Fruit fly (Drosophila melanogaster) whole organism, adult: ENCODE data around the gene Pxd.

Source experiments
- CG14711 ChIP-seq: fragments of 200-800 bp; sonication (Bioruptor generic); optimal IDR thresholded peaks from 2 replicates; lab custom pipeline; 2018; ENCODE audit warnings: missing biosample characterization, mild to moderate bottlenecking, missing genetic modification characterization, moderate library complexity
- CG1620 ChIP-seq: fragments of 200-800 bp; sonication (Bioruptor generic); optimal IDR thresholded peaks from 2 replicates; lab custom pipeline; 2016; ENCODE audit warnings: missing biosample characterization, missing genetic modification characterization
- CG7045 ChIP-seq: fragments of 200-800 bp; sonication (Bioruptor generic); optimal IDR thresholded peaks from 2 replicates; lab custom pipeline; 2017; ENCODE audit warnings: missing biosample characterization, mild to moderate bottlenecking, missing genetic modification characterization
- Crg-1 ChIP-seq: fragments of 200-800 bp; sonication (Bioruptor generic); optimal IDR thresholded peaks from 2 replicates; lab custom pipeline; 2016; ENCODE audit warnings: missing biosample characterization, missing genetic modification characterization
- Mnt ChIP-seq: fragments of 200-800 bp; sonication (Bioruptor generic); optimal IDR thresholded peaks from 2 replicates; lab custom pipeline; 2016; ENCODE audit warnings: missing biosample characterization, mild to moderate bottlenecking, missing genetic modification characterization
- cic ChIP-seq: fragments of 200-800 bp; sonication (Bioruptor generic); optimal IDR thresholded peaks from 2 replicates; lab custom pipeline; 2017; ENCODE audit warnings: missing biosample characterization, mild to moderate bottlenecking, missing genetic modification characterization, moderate library complexity
- kay ChIP-seq: fragments of 200-800 bp; sonication (Bioruptor generic); peaks from one replicate; lab custom pipeline; 2016; ENCODE audit warnings: missing biosample characterization, missing genetic modification characterization, borderline replicate concordance
- ovo ChIP-seq: fragments of 200-800 bp; sonication (Bioruptor generic); optimal IDR thresholded peaks from 2 replicates; lab custom pipeline; 2016; ENCODE audit warnings: missing biosample characterization, missing genetic modification characterization
- pad ChIP-seq: fragments of 200-800 bp; sonication (Bioruptor generic); optimal IDR thresholded peaks from 3 replicates; lab custom pipeline; 2017; ENCODE audit warnings: missing biosample characterization, missing genetic modification characterization, mild to moderate bottlenecking, moderate library complexity, missing genetic modification reagents
- tj ChIP-seq: fragments of 200-800 bp; sonication (Bioruptor generic); optimal IDR thresholded peaks from 3 replicates; lab custom pipeline; 2017; ENCODE audit warnings: missing biosample characterization, mild to moderate bottlenecking, missing genetic modification characterization, moderate library complexity

- TF ChIP-seq CG14711 (tag; lab: Kevin White, UChicago): no peak
- no peak for TF ChIP-seq pad (GFP tag; lab: Kevin White, UChicago)
- TF ChIP-seq CG7045 (GFP tag; lab: Kevin White, UChicago): no peak
- no peak for TF ChIP-seq ovo (GFP tag; lab: Kevin White, UChicago)
- no peak for TF ChIP-seq kay
- TF ChIP-seq Crg-1 (GFP tag; lab: Kevin White, UChicago): no peak
- TF ChIP-seq Mnt (GFP tag; lab: Kevin White, UChicago): no peak
- TF ChIP-seq CG1620 (GFP tag; lab: Kevin White, UChicago): no peak
- peak; percentile 36 for TF ChIP-seq tj (GFP tag; lab: Kevin White, UChicago)
- no peak for TF ChIP-seq cic (GFP tag; lab: Kevin White, UChicago)
Observed at dm6 chr3R:17062705-17063104, 48.3 kb downstream of the Pxd start.
